Fruit fly (Drosophila melanogaster): ENCODE data around the gene PIG-K.
A peak's percentile ranks its signal among the peaks of the same experiment; 100 is the strongest.

The PIG-K gene

dm6 chrX:2050070-2050899 is 41.1 kb upstream of the PIG-K start, which contains the start of gene moody (continued):
- TF ChIP-seq CG12391 (tag; optimal IDR thresholded peaks at IDR 0.05) (peak; percentile 95), zfh1 (GFP tag; IDR thresholded peaks at IDR 0.05) (peak; percentile 99), CG11560 (tag; IDR thresholded peaks at IDR 0.05) (peak; percentile 90), E2f1 (GFP tag; IDR thresholded peaks at IDR 0.05) (peak; percentile 98), CG8359 (GFP tag; optimal IDR thresholded peaks at IDR 0.05; ENCODE audit: borderline replicate concordance) (peak; percentile 73), CG6654 (GFP tag; optimal IDR thresholded peaks at IDR 0.05) (peak; percentile 87), CG9876 (GFP tag; optimal IDR thresholded peaks at IDR 0.05) (peak; percentile 96), trem (tag; optimal IDR thresholded peaks at IDR 0.05) (peak; percentile 58), CG15696 (tag; optimal IDR thresholded peaks at IDR 0.05) (peak; percentile 88), slou (GFP tag; optimal IDR thresholded peaks at IDR 0.05) (peak; percentile 87), CG31441 (GFP tag; IDR thresholded peaks at IDR 0.05) (peak; percentile 88), br (optimal IDR thresholded peaks at IDR 0.05) (no peak), salm (tag; optimal IDR thresholded peaks at IDR 0.05) (peak; percentile 91), dan (GFP tag; IDR thresholded peaks at IDR 0.05) (peak; percentile 91), CG6175 (GFP tag; IDR thresholded peaks at IDR 0.05) (peak; percentile 98), unpg (GFP tag; optimal IDR thresholded peaks at IDR 0.05) (peak; percentile 96), Xrp1 (GFP tag; IDR thresholded peaks at IDR 0.05) (peak; percentile 98), lilli (GFP tag; optimal IDR thresholded peaks at IDR 0.05) (peak; percentile 99), CG2129 (GFP tag; IDR thresholded peaks at IDR 0.05; ENCODE audit: partially characterized antibody) (no peak), schlank (tag; optimal IDR thresholded peaks at IDR 0.05) (peak; percentile 98), dmrt99B (tag; optimal IDR thresholded peaks at IDR 0.05) (peak; percentile 95), Nf-YA (GFP tag; IDR thresholded peaks at IDR 0.05) (peak; percentile 96), CG3838 (GFP tag; optimal IDR thresholded peaks at IDR 0.05) (peak; percentile 83), CG2712 (tag; optimal IDR thresholded peaks at IDR 0.05) (peak; percentile 95), CG11398 (GFP tag; optimal IDR thresholded peaks at IDR 0.05) (peak; percentile 96), lab (GFP tag; optimal IDR thresholded peaks at IDR 0.05) (peak; percentile 99), CG17912 (GFP tag; optimal IDR thresholded peaks at IDR 0.05) (peak; percentile 96), exex (tag; optimal IDR thresholded peaks at IDR 0.05) (peak; percentile 85), ara (GFP tag; IDR thresholded peaks at IDR 0.05) (peak; percentile 98), repo (GFP tag; optimal IDR thresholded peaks at IDR 0.05) (peak; percentile 96), CG10321 (GFP tag; IDR thresholded peaks at IDR 0.05) (peak; percentile 87), Tbp (GFP tag; optimal IDR thresholded peaks at IDR 0.05) (no peak), CG31388 (GFP tag; optimal IDR thresholded peaks at IDR 0.05) (peak; percentile 82), YL-1 (GFP tag; optimal IDR thresholded peaks at IDR 0.05) (peak; percentile 96), CG15479 (GFP tag; optimal IDR thresholded peaks at IDR 0.05) (peak; percentile 68), ems (GFP tag; optimal IDR thresholded peaks at IDR 0.05) (peak; percentile 98), CG17328 (GFP tag; IDR thresholded peaks at IDR 0.05) (peak; percentile 98), Aef1 (GFP tag; IDR thresholded peaks at IDR 0.05) (peak; percentile 98), CG34422 (GFP tag; IDR thresholded peaks at IDR 0.05) (peak; percentile 98), pros (GFP tag; optimal IDR thresholded peaks at IDR 0.05) (peak; percentile 59), CG17802 (tag; optimal IDR thresholded peaks at IDR 0.05) (peak; percentile 85), CG9727 (GFP tag; optimal IDR thresholded peaks at IDR 0.05) (peak; percentile 91), yki (optimal IDR thresholded peaks at IDR 0.05) (no peak), CG9817 (tag; optimal IDR thresholded peaks at IDR 0.05) (peak; percentile 97), CG4854 (GFP tag; optimal IDR thresholded peaks at IDR 0.05) (peak; percentile 92), vnd (GFP tag; IDR thresholded peaks at IDR 0.05; ENCODE audit: partially characterized antibody) (no peak), danr (GFP tag; IDR thresholded peaks at IDR 0.05) (peak; percentile 95), bsh (GFP tag; optimal IDR thresholded peaks at IDR 0.05) (peak; percentile 69 to 95), rib (GFP tag; IDR thresholded peaks at IDR 0.05) (peak; percentile 99), CG3995 (GFP tag; optimal IDR thresholded peaks at IDR 0.05) (peak; percentile 81)
